Worm (Caenorhabditis elegans): ENCODE results near the gene lips-10.
A peak's percentile ranks its signal among the peaks of the same experiment; 100 is the strongest.

Gene lips-10

DNA sequence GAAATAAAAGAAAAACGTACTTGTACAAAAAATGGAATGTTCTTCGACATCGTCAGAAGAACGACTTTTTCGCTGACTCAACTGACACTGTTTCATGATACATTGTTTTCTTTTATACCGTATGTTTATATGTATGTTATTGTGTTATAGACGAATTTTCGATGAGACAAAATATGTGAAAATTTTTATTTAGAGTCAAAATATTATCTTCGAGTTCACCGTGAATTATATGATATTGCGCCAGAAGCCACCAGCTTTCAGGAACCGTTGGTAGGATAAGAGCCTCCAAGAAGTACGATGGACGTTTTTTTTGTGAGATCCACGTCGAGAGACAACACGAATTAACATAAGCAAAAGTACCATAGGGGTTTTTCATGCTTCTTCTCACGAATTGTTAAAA is 17.1 kb downstream of the lips-10 start, which contains the start of gene F22B5.6:
TSS of gene F22B5.6 (minus strand) at position 101 of the 400 bp plus-strand sequence.
- no peak for TF ChIP-seq fos-1 (tag; optimal IDR thresholded peaks at IDR 0.05)
- no peak for TF ChIP-seq ama-1 (optimal IDR thresholded peaks at IDR 0.05)
- TF ChIP-seq sea-2 (GFP tag; optimal IDR thresholded peaks at IDR 0.05): no peak
- no peak for TF ChIP-seq mml-1 (tag; optimal IDR thresholded peaks at IDR 0.05)
- TF ChIP-seq pqm-1 (tag; optimal IDR thresholded peaks at IDR 0.05): no peak
- no peak for TF ChIP-seq R02D3.7 (tag; optimal IDR thresholded peaks at IDR 0.05)
- TF ChIP-seq aly-2 (tag; optimal IDR thresholded peaks at IDR 0.05): no peak
- no peak for TF ChIP-seq hmg-11 (tag; optimal IDR thresholded peaks at IDR 0.05)
- no peak for TF ChIP-seq elt-2 (tag; optimal IDR thresholded peaks at IDR 0.05)
- no peak for TF ChIP-seq ceh-28 (tag; optimal IDR thresholded peaks at IDR 0.05)
- TF ChIP-seq daf-12 (tag; optimal IDR thresholded peaks at IDR 0.05): no peak
- no peak for TF ChIP-seq lin-39 (tag; optimal IDR thresholded peaks at IDR 0.05)

ce11 chrII:8456681-8457389 is 17.9 kb downstream of the lips-10 start:
- no peak for TF ChIP-seq elt-3 (tag; optimal IDR thresholded peaks at IDR 0.05)
- TF ChIP-seq egl-27 (tag; optimal IDR thresholded peaks at IDR 0.05): no peak
- no peak for TF ChIP-seq ztf-11 (tag; optimal IDR thresholded peaks at IDR 0.05)
- no peak for TF ChIP-seq egl-5 (tag; optimal IDR thresholded peaks at IDR 0.05)
- no peak for TF ChIP-seq lsy-12 (tag; optimal IDR thresholded peaks at IDR 0.05)
- TF ChIP-seq fos-1 (tag; optimal IDR thresholded peaks at IDR 0.05): no peak
- no peak for TF ChIP-seq nhr-77 (tag; optimal IDR thresholded peaks at IDR 0.05)
- no peak for TF ChIP-seq nhr-28 (tag; optimal IDR thresholded peaks at IDR 0.05)
- no peak for TF ChIP-seq eor-1 (tag; optimal IDR thresholded peaks at IDR 0.05)
- TF ChIP-seq ztf-4 (tag; optimal IDR thresholded peaks at IDR 0.05): no peak
- TF ChIP-seq mdl-1 (tag; optimal IDR thresholded peaks at IDR 0.05): no peak
- no peak for TF ChIP-seq nhr-23 (tag; optimal IDR thresholded peaks at IDR 0.05)
- no peak for TF ChIP-seq nhr-12 (tag; optimal IDR thresholded peaks at IDR 0.05)
- no peak for TF ChIP-seq nfya-1 (tag; optimal IDR thresholded peaks at IDR 0.05; ENCODE audit: insufficient read depth)
- no peak for TF ChIP-seq mml-1 (tag; optimal IDR thresholded peaks at IDR 0.05)
- no peak for TF ChIP-seq nhr-237 (tag; optimal IDR thresholded peaks at IDR 0.05)
- no peak for TF ChIP-seq jun-1 (tag; optimal IDR thresholded peaks at IDR 0.05)

DNA sequence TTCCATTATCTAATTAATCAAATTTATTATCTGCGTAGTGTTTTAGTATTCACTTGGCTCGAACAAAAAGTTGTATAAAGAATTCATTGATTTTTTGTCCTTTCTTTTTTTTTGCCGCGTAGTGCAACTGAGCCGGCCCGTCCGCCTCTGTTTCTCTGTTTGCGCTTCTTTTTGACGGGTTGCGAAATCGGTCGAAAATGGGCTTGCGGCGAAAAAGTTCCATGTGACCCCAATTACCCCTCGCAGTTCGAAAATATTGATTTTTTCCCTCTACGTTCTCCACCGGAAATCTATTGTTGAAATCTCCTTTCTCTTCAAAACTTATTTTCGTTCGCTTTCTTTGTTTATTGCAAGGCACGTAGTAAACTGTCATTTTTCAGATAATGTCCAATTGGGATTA is 18.5 kb downstream of the lips-10 start, which contains the start of gene zyg-9:
TSS of gene zyg-9 (plus strand) at position 381 of the 400 bp plus-strand sequence.
- TF ChIP-seq fos-1 (tag; optimal IDR thresholded peaks at IDR 0.05): no peak
- no peak for TF ChIP-seq tbx-2 (tag; optimal IDR thresholded peaks at IDR 0.05)
- TF ChIP-seq ceh-16 (tag; optimal IDR thresholded peaks at IDR 0.05): no peak
- no peak for TF ChIP-seq mdl-1 (tag; optimal IDR thresholded peaks at IDR 0.05)
- peak; percentile 33 for TF ChIP-seq hmg-11 (tag; optimal IDR thresholded peaks at IDR 0.05)
- TF ChIP-seq nhr-11 (tag; optimal IDR thresholded peaks at IDR 0.05): no peak
- no peak for TF ChIP-seq ceh-82 (tag; optimal IDR thresholded peaks at IDR 0.05)
- TF ChIP-seq pqm-1 (tag; optimal IDR thresholded peaks at IDR 0.05): no peak
- no peak for TF ChIP-seq nhr-12 (tag; optimal IDR thresholded peaks at IDR 0.05)
- TF ChIP-seq nhr-67 (tag; optimal IDR thresholded peaks at IDR 0.05): no peak
- no peak for TF ChIP-seq ztf-4 (tag; optimal IDR thresholded peaks at IDR 0.05)
- peak; percentile 32 for TF ChIP-seq ceh-28 (tag; optimal IDR thresholded peaks at IDR 0.05)
- no peak for TF ChIP-seq eor-1 (tag; optimal IDR thresholded peaks at IDR 0.05)
- TF ChIP-seq egl-27 (tag; optimal IDR thresholded peaks at IDR 0.05): no peak
- TF ChIP-seq lsy-12 (tag; optimal IDR thresholded peaks at IDR 0.05): no peak
- no peak for TF ChIP-seq sea-2 (GFP tag; optimal IDR thresholded peaks at IDR 0.05)
- peak; percentile 39 for TF ChIP-seq nfya-1 (tag; optimal IDR thresholded peaks at IDR 0.05; ENCODE audit: insufficient read depth)
- TF ChIP-seq ama-1 (optimal IDR thresholded peaks at IDR 0.05): no peak
- TF ChIP-seq mml-1 (tag; optimal IDR thresholded peaks at IDR 0.05): no peak
- TF ChIP-seq nhr-76 (tag; optimal IDR thresholded peaks at IDR 0.05): no peak
- TF ChIP-seq snpc-4 (tag; optimal IDR thresholded peaks at IDR 0.05): no peak
- TF ChIP-seq fkh-10 (GFP tag; optimal IDR thresholded peaks at IDR 0.05): no peak
- TF ChIP-seq elt-2 (tag; optimal IDR thresholded peaks at IDR 0.05): no peak
- TF ChIP-seq unc-39 (tag; optimal IDR thresholded peaks at IDR 0.05): no peak
- TF ChIP-seq jun-1 (tag; optimal IDR thresholded peaks at IDR 0.05): no peak
- no peak for TF ChIP-seq nhr-28 (tag; optimal IDR thresholded peaks at IDR 0.05)
- no peak for TF ChIP-seq elt-1 (tag; optimal IDR thresholded peaks at IDR 0.05)
- no peak for TF ChIP-seq egl-5 (tag; optimal IDR thresholded peaks at IDR 0.05)
- peak; percentile 20 for TF ChIP-seq pha-4 (tag; optimal IDR thresholded peaks at IDR 0.05)
- TF ChIP-seq R02D3.7 (tag; optimal IDR thresholded peaks at IDR 0.05): no peak
- peak; percentile 34 for TF ChIP-seq lin-15B (tag; optimal IDR thresholded peaks at IDR 0.05)
- peak; percentile 14 for TF ChIP-seq nhr-23 (tag; optimal IDR thresholded peaks at IDR 0.05)
- TF ChIP-seq fkh-2 (tag; optimal IDR thresholded peaks at IDR 0.05): no peak
- peak; percentile 54 for TF ChIP-seq lin-39 (tag; optimal IDR thresholded peaks at IDR 0.05)
- no peak for TF ChIP-seq nhr-25 (tag; optimal IDR thresholded peaks at IDR 0.05)
- TF ChIP-seq ceh-9 (tag; optimal IDR thresholded peaks at IDR 0.05): no peak
- TF ChIP-seq nhr-77 (tag; optimal IDR thresholded peaks at IDR 0.05): no peak
- TF ChIP-seq aly-2 (tag; optimal IDR thresholded peaks at IDR 0.05): no peak
- no peak for TF ChIP-seq ztf-11 (tag; optimal IDR thresholded peaks at IDR 0.05)
- TF ChIP-seq ZK546.5 (tag; optimal IDR thresholded peaks at IDR 0.05): no peak
- TF ChIP-seq nhr-43 (tag; optimal IDR thresholded peaks at IDR 0.05; ENCODE audit: poor library complexity, severe bottlenecking): no peak
- no peak for TF ChIP-seq elt-3 (tag; optimal IDR thresholded peaks at IDR 0.05)
- no peak for TF ChIP-seq nhr-237 (tag; optimal IDR thresholded peaks at IDR 0.05)
- no peak for TF ChIP-seq daf-12 (tag; optimal IDR thresholded peaks at IDR 0.05)
- no peak for TF ChIP-seq zag-1 (tag; optimal IDR thresholded peaks at IDR 0.05)

Data from whole organism, L3 larva.